Worm (Caenorhabditis elegans) whole organism, L3 larva: ENCODE results near the gene sra-28.
A peak's percentile ranks its signal among the peaks of the same experiment; 100 is the strongest.

Experiments
- R02D3.7 ChIP-seq: fragments of 150-350 bp; optimal IDR thresholded peaks from 2 replicates; lab custom pipeline; 2014; ENCODE audit warnings: missing biosample characterization, missing genetic modification characterization
- aly-2 ChIP-seq: fragments of 150-350 bp; optimal IDR thresholded peaks from 2 replicates; lab custom pipeline; 2014; ENCODE audit warnings: missing biosample characterization, missing genetic modification characterization
- ama-1 ChIP-seq: fragments of 150-350 bp; optimal IDR thresholded peaks from 2 replicates; lab custom pipeline; 2018
- ceh-16 ChIP-seq: sonication (generic microtip); optimal IDR thresholded peaks from 2 replicates; lab custom pipeline; 2017; ENCODE audit warnings: missing biosample characterization, missing genetic modification characterization
- ceh-28 ChIP-seq: fragments of 150-350 bp; optimal IDR thresholded peaks from 2 replicates; lab custom pipeline; 2014; ENCODE audit warnings: missing biosample characterization, missing genetic modification reagents, missing genetic modification characterization
- ceh-82 ChIP-seq: fragments of 150-350 bp; optimal IDR thresholded peaks from 2 replicates; lab custom pipeline; 2014; ENCODE audit warnings: missing biosample characterization, missing genetic modification characterization
- ceh-9 ChIP-seq: sonication (generic microtip); optimal IDR thresholded peaks from 2 replicates; lab custom pipeline; 2018; ENCODE audit warnings: missing biosample characterization, missing genetic modification characterization
- daf-12 ChIP-seq: fragments of 150-350 bp; optimal IDR thresholded peaks from 2 replicates; lab custom pipeline; 2014; ENCODE audit warnings: missing biosample characterization, missing genetic modification reagents, missing genetic modification characterization
- elt-1 ChIP-seq: fragments of 150-350 bp; optimal IDR thresholded peaks from 2 replicates; lab custom pipeline; 2014; ENCODE audit warnings: missing biosample characterization, missing genetic modification characterization
- elt-2 ChIP-seq: sonication (generic microtip); optimal IDR thresholded peaks from 2 replicates; lab custom pipeline; 2016; ENCODE audit warnings: missing genetic modification reagents, mild to moderate bottlenecking, missing genetic modification characterization, missing compliant biosample characterization
- elt-3 ChIP-seq, 3 experiments: fragments of 150-350 bp in 1 of 3; sonication (generic microtip) in 2 of 3; optimal IDR thresholded peaks; 2 replicates in 2 of 3; 4 replicates in 1 of 3; lab custom pipeline; 2014 to 2017; ENCODE audit warnings: missing biosample characterization in 3 of 3, missing genetic modification characterization in 3 of 3
- eor-1 ChIP-seq, 2 experiments: fragments of 150-350 bp; optimal IDR thresholded peaks; 2 replicates each; lab custom pipeline; 2014 to 2018; ENCODE audit warnings: missing biosample characterization in 2 of 2, missing genetic modification characterization in 2 of 2
- fkh-10 ChIP-seq: sonication (generic microtip); optimal IDR thresholded peaks from 2 replicates; lab custom pipeline; 2017; ENCODE audit warnings: missing biosample characterization, missing genetic modification reagents, missing genetic modification characterization
- fkh-2 ChIP-seq: fragments of 150-350 bp; optimal IDR thresholded peaks from 2 replicates; lab custom pipeline; 2014; ENCODE audit warnings: missing biosample characterization, missing genetic modification reagents, missing genetic modification characterization
- fos-1 ChIP-seq: fragments of 150-350 bp; optimal IDR thresholded peaks from 2 replicates; lab custom pipeline; 2014; ENCODE audit warnings: missing biosample characterization, missing genetic modification characterization
- jun-1 ChIP-seq: fragments of 150-350 bp; optimal IDR thresholded peaks from 2 replicates; lab custom pipeline; 2014; ENCODE audit warnings: missing biosample characterization, missing genetic modification reagents, missing genetic modification characterization
- lin-39 ChIP-seq: fragments of 150-350 bp; optimal IDR thresholded peaks from 2 replicates; lab custom pipeline; 2018; ENCODE audit warnings: missing biosample characterization, missing genetic modification reagents, missing genetic modification characterization
- mdl-1 ChIP-seq: fragments of 150-350 bp; optimal IDR thresholded peaks from 2 replicates; lab custom pipeline; 2014; ENCODE audit warnings: missing biosample characterization, missing genetic modification characterization
- nfya-1 ChIP-seq: sonication (generic microtip); optimal IDR thresholded peaks from 2 replicates; lab custom pipeline; 2017; ENCODE audit warnings: missing genetic modification characterization, mild to moderate bottlenecking, missing compliant biosample characterization, antibody characterized with exemption, moderate library complexity; ENCODE audit not compliant: insufficient read depth
- nhr-12 ChIP-seq: fragments of 150-350 bp; optimal IDR thresholded peaks from 2 replicates; lab custom pipeline; 2014; ENCODE audit warnings: missing biosample characterization, missing genetic modification characterization
- nhr-23 ChIP-seq: fragments of 150-350 bp; optimal IDR thresholded peaks from 2 replicates; lab custom pipeline; 2014; ENCODE audit warnings: missing biosample characterization, missing genetic modification reagents, missing genetic modification characterization
- nhr-237 ChIP-seq: fragments of 150-350 bp; optimal IDR thresholded peaks from 2 replicates; lab custom pipeline; 2014; ENCODE audit warnings: missing biosample characterization, missing genetic modification characterization
- nhr-25 ChIP-seq: sonication (generic microtip); optimal IDR thresholded peaks from 2 replicates; lab custom pipeline; 2017; ENCODE audit warnings: missing biosample characterization, missing genetic modification characterization
- nhr-28 ChIP-seq: fragments of 150-350 bp; optimal IDR thresholded peaks from 2 replicates; lab custom pipeline; 2014; ENCODE audit warnings: missing biosample characterization, missing genetic modification characterization
- nhr-43 ChIP-seq: sonication (generic microtip); optimal IDR thresholded peaks from 2 replicates; lab custom pipeline; 2016; ENCODE audit warnings: mild to moderate bottlenecking, missing genetic modification characterization, missing compliant biosample characterization; ENCODE audit not compliant: poor library complexity, severe bottlenecking
- nhr-76 ChIP-seq: fragments of 150-350 bp; sonication (generic microtip); optimal IDR thresholded peaks from 5 replicates; lab custom pipeline; 2014; ENCODE audit warnings: missing biosample characterization, missing genetic modification characterization
- nhr-77 ChIP-seq: fragments of 150-350 bp; optimal IDR thresholded peaks from 2 replicates; lab custom pipeline; 2014; ENCODE audit warnings: missing biosample characterization, missing genetic modification characterization
- pha-4 ChIP-seq: fragments of 150-350 bp; optimal IDR thresholded peaks from 2 replicates; lab custom pipeline; 2014; ENCODE audit warnings: missing biosample characterization, missing genetic modification reagents, missing genetic modification characterization
- pqm-1 ChIP-seq: fragments of 150-350 bp; optimal IDR thresholded peaks from 2 replicates; lab custom pipeline; 2017; ENCODE audit warnings: missing biosample characterization, missing genetic modification characterization, inconsistent platforms
- sea-2 ChIP-seq: fragments of 150-350 bp; sonication (generic microtip); optimal IDR thresholded peaks from 4 replicates; lab custom pipeline; 2014; ENCODE audit warnings: missing biosample characterization, missing genetic modification reagents, missing genetic modification characterization
- skn-1 ChIP-seq: fragments of 150-350 bp; optimal IDR thresholded peaks from 2 replicates; lab custom pipeline; 2014; ENCODE audit warnings: missing biosample characterization, missing genetic modification characterization
- unc-62 ChIP-seq: fragments of 150-350 bp; sonication (generic microtip); optimal IDR thresholded peaks from 4 replicates; lab custom pipeline; 2014; ENCODE audit warnings: missing biosample characterization, missing genetic modification reagents, missing genetic modification characterization
- zag-1 ChIP-seq: fragments of 150-350 bp; optimal IDR thresholded peaks from 2 replicates; lab custom pipeline; 2014; ENCODE audit warnings: missing biosample characterization, missing genetic modification characterization
- ztf-4 ChIP-seq: fragments of 150-350 bp; optimal IDR thresholded peaks from 2 replicates; lab custom pipeline; 2014; ENCODE audit warnings: missing biosample characterization, missing genetic modification characterization

The sra-28 gene

DNA sequence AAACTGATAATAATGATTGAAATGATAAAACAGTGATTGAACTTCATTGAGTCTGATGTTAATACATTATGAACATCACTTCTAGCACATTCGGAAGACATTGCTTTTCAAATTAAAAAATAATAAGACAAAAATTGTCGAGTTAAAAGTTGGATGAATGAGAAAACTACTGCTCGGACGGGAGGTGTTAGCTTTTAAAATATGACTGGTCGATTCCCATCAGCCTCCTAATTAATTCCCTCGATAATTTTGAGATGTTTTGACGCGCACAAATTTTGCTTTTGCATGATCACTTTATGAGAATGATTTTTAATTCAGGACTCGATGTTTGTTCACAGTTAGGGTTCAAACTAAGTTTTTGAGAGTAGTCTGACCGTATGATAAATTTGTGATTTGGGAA lies at the start of gene sra-28:
TSS of gene sra-28 (minus strand) at position 101 of the 400 bp plus-strand sequence.
- TF ChIP-seq skn-1 (tag; lab: Kevin White, UChicago) (no peak), ceh-82 (tag; lab: Kevin White, UChicago) (no peak), ztf-4 (tag; lab: Kevin White, UChicago) (no peak), nhr-28 (tag; lab: Kevin White, UChicago) (no peak), nhr-77 (tag; lab: Kevin White, UChicago) (no peak), daf-12 (tag; lab: Kevin White, UChicago) (no peak), ceh-9 (tag; lab: Kevin White, UChicago) (no peak), eor-1 (tag; optimal IDR thresholded peaks at IDR 0.05; lab: Kevin White, UChicago) (no peak), zag-1 (no peak), mdl-1 (tag; lab: Kevin White, UChicago) (no peak), aly-2 (tag; lab: Kevin White, UChicago) (no peak), elt-3 (tag; optimal IDR thresholded peaks at IDR 0.05; lab: Kevin White, UChicago) (no peak), unc-62 (GFP tag; lab: Kevin White, UChicago) (no peak), nfya-1 (no peak), nhr-76 (no peak), ceh-16 (tag; lab: Kevin White, UChicago) (no peak), ceh-28 (tag; lab: Kevin White, UChicago) (no peak), R02D3.7 (tag; lab: Kevin White, UChicago) (no peak), jun-1 (tag; lab: Kevin White, UChicago) (no peak)

DNA sequence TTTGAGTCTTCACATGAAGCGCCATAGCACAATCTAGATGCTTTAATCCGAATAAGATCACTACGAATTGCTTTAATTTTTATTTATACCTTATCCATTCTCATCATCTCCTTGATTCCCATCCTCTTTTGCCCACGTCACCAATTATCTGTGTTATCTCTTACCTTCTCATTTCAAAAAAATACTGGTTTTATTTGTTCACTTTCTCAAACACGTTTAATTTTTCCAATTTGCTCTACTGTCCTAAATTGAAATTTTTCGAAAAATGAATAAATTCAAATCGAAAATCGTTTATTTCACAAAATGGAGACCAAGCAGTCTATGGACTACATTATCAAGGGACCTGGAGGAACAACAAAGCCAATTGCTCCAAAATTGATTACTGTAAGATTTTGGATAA lies 48.3 kb upstream of the sra-28 start, which contains the start of gene F54H5.3:
TSS of gene F54H5.3 (plus strand) at position 301 of the 400 bp plus-strand sequence.
- no peak for TF ChIP-seq nhr-237 (tag; lab: Kevin White, UChicago)
- no peak for TF ChIP-seq skn-1 (tag; lab: Kevin White, UChicago)
- no peak for TF ChIP-seq elt-3 (tag; optimal IDR thresholded peaks at IDR 0.05; lab: Kevin White, UChicago)

DNA sequence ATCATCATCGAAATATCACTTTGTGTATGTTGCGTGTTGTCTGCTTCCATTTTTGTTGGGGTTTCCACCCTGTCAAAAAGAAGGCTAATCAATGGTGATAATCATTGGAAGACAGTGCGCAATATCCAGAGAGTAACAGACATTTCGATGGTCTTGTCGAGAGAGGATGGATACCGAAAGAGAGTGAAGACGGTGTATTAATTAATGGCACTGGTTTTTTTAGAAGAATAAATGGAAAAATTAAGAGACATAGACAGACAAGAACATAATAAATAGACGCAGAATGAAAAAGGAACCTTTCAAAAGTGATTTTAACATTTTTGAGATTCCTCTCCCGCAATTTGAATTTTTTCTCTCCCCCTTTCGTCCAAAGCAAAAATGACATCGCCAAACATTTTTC lies 45.4 kb upstream of the sra-28 start:
- TF ChIP-seq pha-4 (tag; lab: Kevin White, UChicago), result no peak
- TF ChIP-seq elt-3 (tag; optimal IDR thresholded peaks at IDR 0.05; lab: Kevin White, UChicago), result peak in 1 of 3 experiments; percentile 27
- TF ChIP-seq nhr-28 (tag; lab: Kevin White, UChicago), result no peak
- peak; percentile 46 for TF ChIP-seq nhr-23 (tag; lab: Kevin White, UChicago)
- TF ChIP-seq R02D3.7 (tag; lab: Kevin White, UChicago), result no peak
- peak; percentile 10 for TF ChIP-seq nhr-25 (tag; lab: Kevin White, UChicago)
- no peak for TF ChIP-seq nfya-1
- no peak for TF ChIP-seq ama-1 (lab: Kevin White, UChicago)
- TF ChIP-seq fkh-10 (GFP tag; lab: Kevin White, UChicago), result no peak
- peak; percentile 4 for TF ChIP-seq ceh-28 (tag; lab: Kevin White, UChicago)
- peak; percentile 19 for TF ChIP-seq nhr-43 (tag; lab: Kevin White, UChicago)
- no peak for TF ChIP-seq unc-62 (GFP tag; lab: Kevin White, UChicago)
- no peak for TF ChIP-seq daf-12 (tag; lab: Kevin White, UChicago)

DNA sequence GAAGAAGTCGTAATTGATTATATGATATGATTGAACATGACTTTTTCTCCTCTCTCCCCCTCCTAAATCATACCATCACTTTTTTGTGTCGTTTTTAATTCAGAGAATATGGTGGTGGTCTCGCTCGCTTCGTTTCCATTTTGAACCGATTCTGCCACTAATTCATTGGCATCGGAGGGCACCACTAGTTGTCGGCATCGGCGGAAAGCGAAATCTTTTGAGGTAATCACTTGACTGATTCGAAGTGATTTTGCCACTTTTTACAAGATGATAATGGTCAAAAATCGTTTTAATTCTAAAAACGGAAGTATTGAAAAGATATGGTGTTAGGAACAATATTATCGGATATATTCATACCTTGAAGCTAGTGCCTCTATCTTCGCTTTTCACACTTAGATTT lies 43.2 kb upstream of the sra-28 start, which contains the start of gene klf-3:
TSS of gene klf-3 (plus strand) at position 109 of the 400 bp plus-strand sequence.
- no peak for TF ChIP-seq nfya-1
- no peak for TF ChIP-seq nhr-12
- no peak for TF ChIP-seq ceh-9 (tag; lab: Kevin White, UChicago)
- no peak for TF ChIP-seq elt-1
- TF ChIP-seq nhr-23 (tag; lab: Kevin White, UChicago), result no peak
- no peak for TF ChIP-seq ama-1 (lab: Kevin White, UChicago)
- TF ChIP-seq daf-12 (tag; lab: Kevin White, UChicago), result no peak
- no peak for TF ChIP-seq fkh-2 (tag; lab: Kevin White, UChicago)
- TF ChIP-seq nhr-237 (tag; lab: Kevin White, UChicago), result no peak
- no peak for TF ChIP-seq ceh-28 (tag; lab: Kevin White, UChicago)
- no peak for TF ChIP-seq lin-39 (tag; lab: Kevin White, UChicago)
- no peak for TF ChIP-seq elt-2 (tag; lab: Kevin White, UChicago)
- TF ChIP-seq fos-1 (tag; lab: Kevin White, UChicago), result no peak
- TF ChIP-seq fkh-10 (GFP tag; lab: Kevin White, UChicago), result no peak
- no peak for TF ChIP-seq mdl-1 (tag; lab: Kevin White, UChicago)
- no peak for TF ChIP-seq ztf-4 (tag; lab: Kevin White, UChicago)
- no peak for TF ChIP-seq sea-2 (GFP tag; lab: Kevin White, UChicago)
- TF ChIP-seq pqm-1, result no peak
- TF ChIP-seq, all 47 proteins: peak for 0
